Worm (Caenorhabditis elegans): Measurements from ENCODE around the gene F46B3.9.

- TF ChIP-seq skn-1 (tag; optimal IDR thresholded peaks at IDR 0.05) (no peak), nhr-25 (tag; optimal IDR thresholded peaks at IDR 0.05) (no peak), nhr-77 (tag; optimal IDR thresholded peaks at IDR 0.05) (no peak), ztf-1 (GFP tag; conservative IDR thresholded peaks at IDR 0.05) (no peak), egl-27 (tag; optimal IDR thresholded peaks at IDR 0.05) (no peak), C34F6.9 (tag; optimal IDR thresholded peaks at IDR 0.05) (no peak), lsy-2 (tag; optimal IDR thresholded peaks at IDR 0.05) (no peak)
These were observed 29.2 kb upstream of the F46B3.9 start for ce11 chrV:20655174-20655573.

Measured in whole organism, L2 larva.